Worm (Caenorhabditis elegans) whole organism, L1 larva: ENCODE data around the gene T25B9.6.
A peak's percentile ranks its signal among the peaks of the same experiment; 100 is the strongest.

ENCODE experiments used
- C16A3.4 ChIP-seq: fragments of 150-350 bp; optimal IDR thresholded peaks from 2 replicates; lab custom pipeline; 2014; ENCODE audit warnings: missing biosample characterization, missing genetic modification characterization
- F16B12.6 ChIP-seq: fragments of 150-350 bp; optimal IDR thresholded peaks from 2 replicates; lab custom pipeline; 2014; ENCODE audit warnings: missing biosample characterization, missing genetic modification characterization
- Y116A8C.19 ChIP-seq: sonication (generic microtip); optimal IDR thresholded peaks from 2 replicates; lab custom pipeline; 2016; ENCODE audit warnings: missing compliant biosample characterization, missing genetic modification characterization, borderline replicate concordance
- aha-1 ChIP-seq: fragments of 150-350 bp; optimal IDR thresholded peaks from 2 replicates; lab custom pipeline; 2014; ENCODE audit warnings: missing biosample characterization, missing genetic modification characterization
- alr-1 ChIP-seq: fragments of 200-800 bp; sonication (Bioruptor generic); optimal IDR thresholded peaks from 2 replicates; lab custom pipeline; 2018; ENCODE audit warnings: borderline replicate concordance, mild to moderate bottlenecking, missing genetic modification characterization, missing compliant biosample characterization
- blmp-1 ChIP-seq: fragments of 150-350 bp; optimal IDR thresholded peaks from 2 replicates; lab custom pipeline; 2014; ENCODE audit warnings: missing biosample characterization, missing genetic modification characterization
- ceh-8 ChIP-seq: fragments of 200-800 bp; sonication (Bioruptor generic); optimal IDR thresholded peaks from 2 replicates; lab custom pipeline; 2018; ENCODE audit warnings: mild to moderate bottlenecking, missing genetic modification characterization, moderate library complexity, missing compliant biosample characterization
- ceh-82 ChIP-seq, 3 experiments: fragments of 150-350 bp in 1 of 3; sonication (generic microtip) in 2 of 3; optimal IDR thresholded peaks; 2 replicates each; lab custom pipeline; 2014 to 2017; ENCODE audit warnings: missing biosample characterization in 3 of 3, missing genetic modification characterization in 3 of 3
- ces-1 ChIP-seq: fragments of 150-350 bp; optimal IDR thresholded peaks from 2 replicates; lab custom pipeline; 2014; ENCODE audit warnings: missing biosample characterization, missing genetic modification reagents, missing genetic modification characterization
- dpl-1 ChIP-seq, 3 experiments: fragments of 150-350 bp in 2 of 3; sonication (generic microtip) in 1 of 3; optimal IDR thresholded peaks; 2 replicates each; lab custom pipeline; 2014 to 2017; ENCODE audit warnings: missing biosample characterization in 3 of 3, missing genetic modification characterization in 3 of 3, missing genetic modification reagents in 3 of 3
- dsc-1 ChIP-seq: sonication (generic microtip); optimal IDR thresholded peaks from 2 replicates; lab custom pipeline; 2016; ENCODE audit warnings: mild to moderate bottlenecking, missing genetic modification characterization, missing compliant biosample characterization
- efl-3 ChIP-seq: fragments of 200-800 bp; sonication (Bioruptor generic); optimal IDR thresholded peaks from 2 replicates; lab custom pipeline; 2018; ENCODE audit warnings: mild to moderate bottlenecking, missing genetic modification characterization, missing compliant biosample characterization
- egl-13 ChIP-seq: sonication (generic microtip); optimal IDR thresholded peaks from 2 replicates; lab custom pipeline; 2016; ENCODE audit warnings: missing genotype, missing genetic modification reagents, missing genetic modification characterization, missing compliant biosample characterization
- egl-27 ChIP-seq, 2 experiments: fragments of 150-350 bp in 1 of 2; sonication (generic microtip); optimal IDR thresholded peaks; 3 replicates each; lab custom pipeline; 2017 to 2018; ENCODE audit warnings: missing biosample characterization in 2 of 2, missing genetic modification characterization in 2 of 2, missing genetic modification reagents in 2 of 2
- elt-2 ChIP-seq: sonication (generic microtip); optimal IDR thresholded peaks from 2 replicates; lab custom pipeline; 2016; ENCODE audit warnings: missing genetic modification characterization, mild to moderate bottlenecking, inconsistent platforms, missing compliant biosample characterization, missing genetic modification reagents
- elt-3 ChIP-seq, 6 experiments: fragments of 150-350 bp in 1 of 6; sonication (generic microtip); optimal IDR thresholded peaks; 2 replicates each; lab custom pipeline; 2017 to 2018; ENCODE audit warnings: missing biosample characterization in 6 of 6, missing genetic modification characterization in 6 of 6, inconsistent platforms in 1 of 6
- ets-5 ChIP-seq: fragments of 200-800 bp; sonication (Bioruptor generic); IDR thresholded peaks from 2 replicates; pipeline ENCODE4 v1.3.6; 2022; ENCODE audit warnings: missing genetic modification characterization, missing compliant biosample characterization
- fkh-4 ChIP-seq: sonication (generic microtip); optimal IDR thresholded peaks from 2 replicates; lab custom pipeline; 2016; ENCODE audit warnings: missing compliant biosample characterization, missing genetic modification characterization, borderline replicate concordance
- fkh-8 ChIP-seq: sonication (generic microtip); optimal IDR thresholded peaks from 2 replicates; lab custom pipeline; 2016; ENCODE audit warnings: mild to moderate bottlenecking, missing genetic modification characterization, missing compliant biosample characterization
- fos-1 ChIP-seq: fragments of 150-350 bp; optimal IDR thresholded peaks from 2 replicates; lab custom pipeline; 2014; ENCODE audit warnings: missing biosample characterization, missing genetic modification characterization
- grh-1 ChIP-seq: fragments of 200-800 bp; sonication (Bioruptor generic); IDR thresholded peaks from 2 replicates; pipeline ENCODE4 v1.3.6; 2022; ENCODE audit warnings: missing genetic modification reagents, missing genetic modification characterization, missing compliant biosample characterization
- hpl-2 ChIP-seq: fragments of 150-350 bp; optimal IDR thresholded peaks from 2 replicates; lab custom pipeline; 2014; ENCODE audit warnings: missing biosample characterization, missing genetic modification reagents, missing genetic modification characterization
- irx-1 ChIP-seq: sonication (generic microtip); optimal IDR thresholded peaks from 2 replicates; lab custom pipeline; 2016; ENCODE audit warnings: missing genetic modification characterization, missing compliant biosample characterization
- lin-14 ChIP-seq: fragments of 200-800 bp; sonication (Bioruptor generic); optimal IDR thresholded peaks from 2 replicates; lab custom pipeline; 2018; ENCODE audit warnings: mild to moderate bottlenecking, missing genetic modification characterization, moderate library complexity, missing compliant biosample characterization
- lin-15B ChIP-seq: fragments of 150-350 bp; sonication (generic microtip); optimal IDR thresholded peaks from 3 replicates; lab custom pipeline; 2014; ENCODE audit warnings: missing biosample characterization, missing genetic modification characterization
- lin-35 ChIP-seq, 2 experiments: fragments of 150-350 bp; optimal IDR thresholded peaks; 2 replicates each; lab custom pipeline; 2014; ENCODE audit warnings: missing biosample characterization in 2 of 2, missing genetic modification characterization in 2 of 2, missing genetic modification reagents in 2 of 2
- lin-39 ChIP-seq: fragments of 150-350 bp; optimal IDR thresholded peaks from 2 replicates; lab custom pipeline; 2014; ENCODE audit warnings: missing biosample characterization, missing genetic modification reagents, missing genetic modification characterization
- lir-3 ChIP-seq: sonication (generic microtip); optimal IDR thresholded peaks from 2 replicates; lab custom pipeline; 2016; ENCODE audit warnings: mild to moderate bottlenecking, missing genetic modification characterization, moderate library complexity, missing compliant biosample characterization; ENCODE audit not compliant: poor library complexity
- mdl-1 ChIP-seq, 2 experiments: fragments of 150-350 bp; optimal IDR thresholded peaks; 2 replicates each; lab custom pipeline; 2014 to 2017; ENCODE audit warnings: missing biosample characterization in 2 of 2, missing genetic modification characterization in 2 of 2, inconsistent platforms in 1 of 2
- mef-2 ChIP-seq: fragments of 150-350 bp; optimal IDR thresholded peaks from 2 replicates; lab custom pipeline; 2014; ENCODE audit warnings: missing biosample characterization, missing genetic modification characterization
- nhr-11 ChIP-seq: fragments of 150-350 bp; optimal IDR thresholded peaks from 2 replicates; lab custom pipeline; 2014; ENCODE audit warnings: missing biosample characterization, missing genetic modification characterization
- nhr-12 ChIP-seq: sonication (generic microtip); optimal IDR thresholded peaks from 2 replicates; lab custom pipeline; 2017; ENCODE audit warnings: missing biosample characterization, missing genetic modification characterization
- nhr-19 ChIP-seq: fragments of 200-800 bp; sonication (Bioruptor generic); conservative IDR thresholded peaks from 2 replicates; pipeline ENCODE4 v1.3.6; 2022; ENCODE audit warnings: missing genetic modification characterization, missing compliant biosample characterization
- nhr-20 ChIP-seq: sonication (generic microtip); optimal IDR thresholded peaks from 2 replicates; lab custom pipeline; 2016; ENCODE audit warnings: mild to moderate bottlenecking, missing genetic modification characterization, missing compliant biosample characterization
- nhr-237 ChIP-seq: fragments of 150-350 bp; optimal IDR thresholded peaks from 2 replicates; lab custom pipeline; 2014; ENCODE audit warnings: missing biosample characterization, missing genetic modification characterization
- nhr-47 ChIP-seq: sonication (generic microtip); optimal IDR thresholded peaks from 2 replicates; lab custom pipeline; 2016; ENCODE audit warnings: mild to moderate bottlenecking, missing genetic modification characterization, moderate library complexity, missing compliant biosample characterization
- nhr-76 ChIP-seq: sonication (generic microtip); optimal IDR thresholded peaks from 2 replicates; lab custom pipeline; 2017; ENCODE audit warnings: missing biosample characterization, missing genetic modification characterization
- nhr-84 ChIP-seq: sonication (generic microtip); optimal IDR thresholded peaks from 2 replicates; lab custom pipeline; 2017; ENCODE audit warnings: missing biosample characterization, missing genetic modification characterization
- nhr-85 ChIP-seq: sonication (generic microtip); peaks from one replicate; lab custom pipeline; 2016; ENCODE audit warnings: missing genetic modification characterization, inconsistent platforms, missing compliant biosample characterization
- nhr-90 ChIP-seq: sonication (generic microtip); optimal IDR thresholded peaks from 2 replicates; lab custom pipeline; 2016; ENCODE audit warnings: mild to moderate bottlenecking, missing genetic modification characterization, missing compliant biosample characterization; ENCODE audit not compliant: poor library complexity
- pag-3 ChIP-seq: sonication (generic microtip); optimal IDR thresholded peaks from 2 replicates; lab custom pipeline; 2017; ENCODE audit warnings: missing genetic modification characterization, mild to moderate bottlenecking, missing compliant biosample characterization, antibody characterized with exemption, borderline replicate concordance; ENCODE audit not compliant: insufficient read depth
- pax-3 ChIP-seq: fragments of 200-800 bp; sonication (Bioruptor generic); optimal IDR thresholded peaks from 2 replicates; lab custom pipeline; 2018; ENCODE audit warnings: mild to moderate bottlenecking, missing genetic modification characterization, moderate library complexity, missing compliant biosample characterization
- rnt-1 ChIP-seq: sonication (generic microtip); optimal IDR thresholded peaks from 2 replicates; lab custom pipeline; 2016; ENCODE audit warnings: mild to moderate bottlenecking, missing genetic modification characterization, moderate library complexity, missing compliant biosample characterization
- skn-1 ChIP-seq: fragments of 150-350 bp; optimal IDR thresholded peaks from 2 replicates; lab custom pipeline; 2014; ENCODE audit warnings: missing biosample characterization, missing genetic modification characterization
- sptf-1 ChIP-seq: fragments of 150-350 bp; optimal IDR thresholded peaks from 2 replicates; lab custom pipeline; 2014; ENCODE audit warnings: missing biosample characterization, missing genetic modification characterization
- swsn-7 ChIP-seq: sonication (generic microtip); optimal IDR thresholded peaks from 2 replicates; lab custom pipeline; 2016; ENCODE audit warnings: missing genetic modification characterization, missing compliant biosample characterization
- unc-30 ChIP-seq: sonication (generic microtip); optimal IDR thresholded peaks from 2 replicates; lab custom pipeline; 2017; ENCODE audit warnings: missing biosample characterization, missing genetic modification characterization
- vab-15 ChIP-seq: sonication (generic microtip); optimal IDR thresholded peaks from 2 replicates; lab custom pipeline; 2017; ENCODE audit warnings: missing genotype, mild to moderate bottlenecking, missing genetic modification characterization, missing compliant biosample characterization
- zag-1 ChIP-seq: fragments of 150-350 bp; optimal IDR thresholded peaks from 2 replicates; lab custom pipeline; 2014; ENCODE audit warnings: missing biosample characterization, missing genetic modification characterization
- ztf-4 ChIP-seq: fragments of 150-350 bp; optimal IDR thresholded peaks from 2 replicates; lab custom pipeline; 2014; ENCODE audit warnings: missing biosample characterization, missing genetic modification characterization

Gene T25B9.6

DNA sequence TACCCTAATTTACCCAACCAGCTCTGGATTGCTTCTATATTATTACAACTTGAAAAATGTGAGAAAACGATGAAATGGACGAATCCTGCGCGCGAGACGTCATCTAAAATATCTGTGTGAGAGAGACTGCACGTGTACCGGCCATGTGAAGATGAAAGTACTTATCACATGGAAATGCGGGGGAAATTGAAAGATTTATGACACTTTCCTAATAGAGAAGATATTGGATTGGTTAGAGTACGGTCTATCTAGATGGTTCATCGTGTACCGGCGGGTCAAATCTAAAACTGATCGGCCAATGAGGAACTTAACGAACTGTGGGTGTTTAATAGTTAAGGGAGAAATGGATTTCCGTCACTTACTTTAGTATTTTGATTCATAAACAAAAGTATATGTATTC, 24.1 kb downstream of the T25B9.6 start (continued):
- TF ChIP-seq mdl-1 (tag; optimal IDR thresholded peaks at IDR 0.05; lab: Kevin White, UChicago) (peak in 1 of 2 experiments; percentile 93), nhr-20 (tag; lab: Kevin White, UChicago) (peak; percentile 88), aha-1 (tag; lab: Kevin White, UChicago) (no peak), C16A3.4 (tag; lab: Kevin White, UChicago) (peak; percentile 20), elt-3 (tag; optimal IDR thresholded peaks at IDR 0.05; lab: Kevin White, UChicago) (peak in 3 of 6 experiments; percentile 69 to 95 (median 93)), Y116A8C.19 (no peak), elt-2 (no peak), nhr-19 (GFP tag; lab: Robert Waterston, UW) (peak; percentile 65), nhr-85 (tag; lab: Kevin White, UChicago) (peak; percentile 95), lin-35 (GFP tag; optimal IDR thresholded peaks at IDR 0.05; lab: Kevin White, UChicago) (peak in 1 of 2 experiments; percentile 62), lin-14 (GFP tag; lab: Kevin White, UChicago) (peak; percentile 66), unc-30 (tag; lab: Kevin White, UChicago) (no peak)

DNA sequence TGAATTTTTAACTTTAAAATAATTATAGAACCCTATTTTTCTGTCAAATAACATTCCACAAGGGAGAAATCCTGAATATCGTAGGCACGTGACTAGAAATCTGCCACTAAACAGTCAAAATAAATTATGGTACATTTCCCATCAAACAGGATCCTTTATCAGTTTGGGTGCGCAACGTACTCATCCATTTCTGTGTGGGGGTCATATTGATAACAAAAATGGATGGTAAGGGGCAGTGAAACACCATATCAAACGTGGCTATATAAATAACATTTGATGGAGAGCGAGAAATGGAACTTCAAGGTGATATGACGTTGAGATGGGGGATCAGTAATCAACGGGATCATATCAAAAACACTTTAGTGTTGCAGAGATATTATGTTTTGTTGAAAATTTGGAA, 26.1 kb downstream of the T25B9.6 start:
- no peak for TF ChIP-seq ztf-4
- no peak for TF ChIP-seq irx-1 (tag; lab: Kevin White, UChicago)
- TF ChIP-seq pax-3 = no peak
- TF ChIP-seq blmp-1 (tag; lab: Kevin White, UChicago) = peak; percentile 72
- TF ChIP-seq lin-35 (GFP tag; optimal IDR thresholded peaks at IDR 0.05; lab: Kevin White, UChicago) = peak in 1 of 2 experiments; percentile 25
- TF ChIP-seq nhr-11 (tag; lab: Kevin White, UChicago) = no peak
- TF ChIP-seq efl-3 (GFP tag; lab: Kevin White, UChicago) = no peak
- TF ChIP-seq elt-2 = no peak
- TF ChIP-seq fkh-4 (tag; lab: Kevin White, UChicago) = no peak
- no peak for TF ChIP-seq zag-1 (tag; lab: Kevin White, UChicago)
- TF ChIP-seq nhr-237 (tag; lab: Kevin White, UChicago) = no peak
- peak in 5 of 6 experiments; percentile 18 to 91 (median 49) for TF ChIP-seq elt-3 (tag; optimal IDR thresholded peaks at IDR 0.05; lab: Kevin White, UChicago)
- peak; percentile 90 for TF ChIP-seq nhr-85 (tag; lab: Kevin White, UChicago)
- TF ChIP-seq ceh-8 (GFP tag; lab: Kevin White, UChicago) = no peak
- TF ChIP-seq ets-5 (GFP tag; lab: Robert Waterston, UW) = no peak
- no peak for TF ChIP-seq ces-1 (GFP tag; lab: Kevin White, UChicago)
- TF ChIP-seq lin-39 = no peak
- no peak for TF ChIP-seq F16B12.6 (tag; lab: Kevin White, UChicago)
- TF ChIP-seq sptf-1 (tag; lab: Kevin White, UChicago) = no peak
- TF ChIP-seq fos-1 (tag; lab: Kevin White, UChicago) = no peak
- no peak for TF ChIP-seq lir-3
- no peak for TF ChIP-seq fkh-8 (tag; lab: Kevin White, UChicago)
- no peak for TF ChIP-seq hpl-2 (GFP tag; lab: Kevin White, UChicago)
- TF ChIP-seq mef-2 = no peak
- TF ChIP-seq lin-15B (tag; lab: Kevin White, UChicago) = no peak
- peak; percentile 43 for TF ChIP-seq nhr-90
- no peak for TF ChIP-seq dsc-1 (tag; lab: Kevin White, UChicago)
- TF ChIP-seq alr-1 (tag; lab: Kevin White, UChicago) = no peak
- TF ChIP-seq ceh-82 (tag; optimal IDR thresholded peaks at IDR 0.05; lab: Kevin White, UChicago) = no peak
- TF ChIP-seq vab-15 (tag; lab: Kevin White, UChicago) = no peak
- no peak for TF ChIP-seq nhr-47 (tag; lab: Kevin White, UChicago)
- no peak for TF ChIP-seq skn-1 (tag; lab: Kevin White, UChicago)
- TF ChIP-seq nhr-76 = no peak
- TF ChIP-seq egl-13 (tag; lab: Kevin White, UChicago) = no peak
- no peak for TF ChIP-seq swsn-7 (tag; lab: Kevin White, UChicago)
- TF ChIP-seq grh-1 (GFP tag; lab: Robert Waterston, UW) = no peak
- TF ChIP-seq pag-3 (tag; lab: Kevin White, UChicago) = no peak
- no peak for TF ChIP-seq dpl-1 (GFP tag; optimal IDR thresholded peaks at IDR 0.05; lab: Kevin White, UChicago)
- no peak for TF ChIP-seq Y116A8C.19
- peak; percentile 50 for TF ChIP-seq lin-14 (GFP tag; lab: Kevin White, UChicago)
- TF ChIP-seq rnt-1 (tag; lab: Kevin White, UChicago) = no peak
- no peak for TF ChIP-seq nhr-84 (tag; lab: Kevin White, UChicago)
- TF ChIP-seq nhr-12 (tag; lab: Kevin White, UChicago) = no peak
- TF ChIP-seq egl-27 (tag; optimal IDR thresholded peaks at IDR 0.05; lab: Kevin White, UChicago) = no peak
